Fruit fly (Drosophila melanogaster): ENCODE measurements around the gene CG31445.

The CG31445 gene

dm6 chr3R:29244727-29245126, at the start of gene CG31445:
TSS of gene CG31445 (minus strand) at chr3R:29244827.
- TF ChIP-seq CG17801 (GFP tag; optimal IDR thresholded peaks at IDR 0.05; ENCODE audit: partially characterized antibody), result no peak

dm6 chr3R:29293457-29293856, 48.8 kb upstream of the CG31445 start:
- TF ChIP-seq CG17801 (GFP tag; optimal IDR thresholded peaks at IDR 0.05; ENCODE audit: partially characterized antibody), result no peak

- TF ChIP-seq CG17801 (GFP tag; optimal IDR thresholded peaks at IDR 0.05; ENCODE audit: partially characterized antibody), result no peak
Measured at dm6 chr3R:29291932-29292331, 47.3 kb upstream of the CG31445 start.

dm6 chr3R:29290588-29291530, 46.2 kb upstream of the CG31445 start:
- TF ChIP-seq CG17801 (GFP tag; optimal IDR thresholded peaks at IDR 0.05; ENCODE audit: partially characterized antibody), result no peak

dm6 chr3R:29287320-29287957, 42.8 kb upstream of the CG31445 start:
- TF ChIP-seq CG17801 (GFP tag; optimal IDR thresholded peaks at IDR 0.05; ENCODE audit: partially characterized antibody), result no peak

- no peak for TF ChIP-seq CG17801 (GFP tag; optimal IDR thresholded peaks at IDR 0.05; ENCODE audit: partially characterized antibody)
Measured at dm6 chr3R:29284315-29284714, 39.7 kb upstream of the CG31445 start.

- no peak for TF ChIP-seq CG17801 (GFP tag; optimal IDR thresholded peaks at IDR 0.05; ENCODE audit: partially characterized antibody)
Measured at dm6 chr3R:29282939-29283616, 38.5 kb upstream of the CG31445 start.

dm6 chr3R:29280633-29281572, 36.3 kb upstream of the CG31445 start:
- TF ChIP-seq CG17801 (GFP tag; optimal IDR thresholded peaks at IDR 0.05; ENCODE audit: partially characterized antibody), result no peak

dm6 chr3R:29279557-29280203, 35.1 kb upstream of the CG31445 start:
- no peak for TF ChIP-seq CG17801 (GFP tag; optimal IDR thresholded peaks at IDR 0.05; ENCODE audit: partially characterized antibody)

- no peak for TF ChIP-seq CG17801 (GFP tag; optimal IDR thresholded peaks at IDR 0.05; ENCODE audit: partially characterized antibody)
Measured at dm6 chr3R:29277748-29278147, 33.1 kb upstream of the CG31445 start.

- TF ChIP-seq CG17801 (GFP tag; optimal IDR thresholded peaks at IDR 0.05; ENCODE audit: partially characterized antibody), result no peak
Measured at dm6 chr3R:29277009-29277408, 32.4 kb upstream of the CG31445 start.

- TF ChIP-seq CG17801 (GFP tag; optimal IDR thresholded peaks at IDR 0.05; ENCODE audit: partially characterized antibody), result no peak
Measured at dm6 chr3R:29274590-29274989, 30.0 kb upstream of the CG31445 start.

- TF ChIP-seq CG17801 (GFP tag; optimal IDR thresholded peaks at IDR 0.05; ENCODE audit: partially characterized antibody), result no peak
Measured at dm6 chr3R:29273029-29273428, 28.4 kb upstream of the CG31445 start.

dm6 chr3R:29269204-29269603, 24.6 kb upstream of the CG31445 start:
- no peak for TF ChIP-seq CG17801 (GFP tag; optimal IDR thresholded peaks at IDR 0.05; ENCODE audit: partially characterized antibody)
